Worm (Caenorhabditis elegans) whole organism, L4 larva: Measurements from ENCODE around the gene fbxc-51.

ENCODE experiments used
- Y105C5A.15 ChIP-seq: fragments of 200-800 bp; sonication (Bioruptor generic); IDR thresholded peaks from 2 replicates; pipeline ENCODE4 v1.3.6; 2022; ENCODE audit warnings: missing genetic modification characterization, missing compliant biosample characterization
- ces-1 ChIP-seq: fragments of 150-350 bp; sonication (generic microtip); optimal IDR thresholded peaks from 4 replicates; lab custom pipeline; 2014; ENCODE audit warnings: missing biosample characterization, missing genetic modification reagents, missing genetic modification characterization
- daf-16 ChIP-seq, 3 experiments: sonication (generic microtip); optimal IDR thresholded peaks; 2 replicates each; lab custom pipeline; 2016 to 2017; ENCODE audit warnings: missing genetic modification characterization in 3 of 3, missing genetic modification reagents in 3 of 3, mild to moderate bottlenecking in 2 of 3, missing compliant biosample characterization in 2 of 3, missing biosample characterization in 1 of 3, moderate library complexity in 1 of 3
- dmd-8 ChIP-seq: fragments of 200-800 bp; sonication (Bioruptor generic); IDR thresholded peaks from 2 replicates; pipeline ENCODE4 v1.3.6; 2022; ENCODE audit warnings: missing genetic modification characterization, missing compliant biosample characterization
- madf-5 ChIP-seq, 2 experiments: fragments of 200-800 bp; sonication (Bioruptor generic); IDR thresholded peaks; 2 replicates each; pipeline ENCODE4 v1.3.6; 2022; ENCODE audit warnings: missing compliant biosample characterization in 2 of 2, missing genetic modification characterization in 2 of 2
- mxl-2 ChIP-seq: fragments of 200-800 bp; sonication (Bioruptor generic); conservative IDR thresholded peaks from 2 replicates; pipeline ENCODE4 v1.3.6; 2022; ENCODE audit warnings: missing genetic modification reagents, missing genetic modification characterization, missing compliant biosample characterization
- pqm-1 ChIP-seq: sonication (generic microtip); optimal IDR thresholded peaks from 2 replicates; lab custom pipeline; 2017; ENCODE audit warnings: missing biosample characterization, missing genetic modification characterization
- ztf-11 ChIP-seq: fragments of 150-350 bp; optimal IDR thresholded peaks from 2 replicates; lab custom pipeline; 2014; ENCODE audit warnings: missing biosample characterization, missing genetic modification characterization

ce11 chrII:840131-840530 is 28.5 kb upstream of the fbxc-51 start, which contains the start of gene clc-33:
- TF ChIP-seq Y105C5A.15 (GFP tag; lab: Robert Waterston, UW): no peak
- TF ChIP-seq madf-5 (GFP tag; IDR thresholded peaks at IDR 0.05; lab: Robert Waterston, UW): no peak
- no peak for TF ChIP-seq daf-16 (GFP tag; optimal IDR thresholded peaks at IDR 0.05; lab: Kevin White, UChicago)
- TF ChIP-seq daf-16 (tag; optimal IDR thresholded peaks at IDR 0.05; lab: Kevin White, UChicago): no peak
- no peak for TF ChIP-seq ces-1 (GFP tag; lab: Kevin White, UChicago)
- TF ChIP-seq ztf-11: no peak
- TF ChIP-seq pqm-1: no peak
- TF ChIP-seq mxl-2 (GFP tag; lab: Robert Waterston, UW): no peak
- TF ChIP-seq dmd-8 (GFP tag; lab: Robert Waterston, UW): no peak
